Worm (Caenorhabditis elegans) whole organism, midembryonic: Measurements from ENCODE around the gene C18D11.6.

Experiments used
- klf-2 ChIP-seq: fragments of 200-800 bp; sonication (Bioruptor generic); conservative IDR thresholded peaks from 2 replicates; pipeline ENCODE4 v1.3.6; 2022; ENCODE audit warnings: missing genetic modification reagents, missing genetic modification characterization, missing compliant biosample characterization
- med-1 ChIP-seq: sonication (generic microtip); optimal IDR thresholded peaks from 2 replicates; lab custom pipeline; 2017; ENCODE audit warnings: missing genetic modification characterization, mild to moderate bottlenecking, missing compliant biosample characterization, antibody characterized with exemption, missing genetic modification reagents; ENCODE audit not compliant: insufficient read depth
- ref-1 ChIP-seq: fragments of 200-800 bp; sonication (Bioruptor generic); conservative IDR thresholded peaks from 2 replicates; pipeline ENCODE4 v1.3.6; 2022; ENCODE audit warnings: missing genetic modification reagents, missing genetic modification characterization, missing compliant biosample characterization
- tab-1 ChIP-seq: fragments of 200-800 bp; sonication (Bioruptor generic); IDR thresholded peaks from 2 replicates; pipeline ENCODE4 v1.3.6; 2022; ENCODE audit warnings: missing genetic modification characterization, missing compliant biosample characterization
- ztf-23 ChIP-seq: fragments of 200-800 bp; sonication (Bioruptor generic); IDR thresholded peaks from 2 replicates; pipeline ENCODE4 v1.3.6; 2022; ENCODE audit warnings: missing genetic modification reagents, missing genetic modification characterization, missing compliant biosample characterization
- ztf-29 ChIP-seq: fragments of 200-800 bp; sonication (Bioruptor generic); IDR thresholded peaks from 2 replicates; pipeline ENCODE4 v1.3.6; 2022; ENCODE audit warnings: missing genetic modification reagents, missing genetic modification characterization, missing compliant biosample characterization

DNA sequence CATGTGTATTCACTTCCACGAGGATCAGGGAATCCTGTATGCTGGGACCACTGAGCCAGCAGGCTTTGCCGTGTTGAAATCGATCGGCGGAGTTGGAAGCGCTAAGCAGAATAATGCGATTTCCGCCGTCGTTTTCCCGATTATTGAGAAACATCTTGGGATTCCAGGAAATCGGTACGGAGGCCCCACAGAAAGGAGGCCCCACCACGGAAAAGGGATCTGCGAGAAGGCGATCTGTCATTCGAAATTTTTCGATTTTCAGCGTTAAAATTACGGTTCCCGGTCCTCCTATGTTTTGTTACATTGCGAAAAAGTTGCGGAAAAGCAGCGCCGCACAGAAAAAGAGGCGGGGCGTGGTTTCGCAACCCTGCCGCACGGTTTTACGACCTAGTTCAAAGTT lies 38.0 kb downstream of the C18D11.6 start:
- TF ChIP-seq ztf-23 (GFP tag; lab: Robert Waterston, UW) (no peak), ref-1 (GFP tag; lab: Robert Waterston, UW) (0 out of 2 replicates have a peak, but pooled peaks have one; percentile 25), med-1 (no peak), tab-1 (GFP tag; lab: Robert Waterston, UW) (no peak), ztf-29 (GFP tag; lab: Robert Waterston, UW) (no peak), klf-2 (GFP tag; lab: Robert Waterston, UW) (peak; percentile 60; the same call in 1 of the 2 replicates)
